Fruit fly (Drosophila melanogaster): ENCODE measurements around the gene spen.

Gene spen

DNA sequence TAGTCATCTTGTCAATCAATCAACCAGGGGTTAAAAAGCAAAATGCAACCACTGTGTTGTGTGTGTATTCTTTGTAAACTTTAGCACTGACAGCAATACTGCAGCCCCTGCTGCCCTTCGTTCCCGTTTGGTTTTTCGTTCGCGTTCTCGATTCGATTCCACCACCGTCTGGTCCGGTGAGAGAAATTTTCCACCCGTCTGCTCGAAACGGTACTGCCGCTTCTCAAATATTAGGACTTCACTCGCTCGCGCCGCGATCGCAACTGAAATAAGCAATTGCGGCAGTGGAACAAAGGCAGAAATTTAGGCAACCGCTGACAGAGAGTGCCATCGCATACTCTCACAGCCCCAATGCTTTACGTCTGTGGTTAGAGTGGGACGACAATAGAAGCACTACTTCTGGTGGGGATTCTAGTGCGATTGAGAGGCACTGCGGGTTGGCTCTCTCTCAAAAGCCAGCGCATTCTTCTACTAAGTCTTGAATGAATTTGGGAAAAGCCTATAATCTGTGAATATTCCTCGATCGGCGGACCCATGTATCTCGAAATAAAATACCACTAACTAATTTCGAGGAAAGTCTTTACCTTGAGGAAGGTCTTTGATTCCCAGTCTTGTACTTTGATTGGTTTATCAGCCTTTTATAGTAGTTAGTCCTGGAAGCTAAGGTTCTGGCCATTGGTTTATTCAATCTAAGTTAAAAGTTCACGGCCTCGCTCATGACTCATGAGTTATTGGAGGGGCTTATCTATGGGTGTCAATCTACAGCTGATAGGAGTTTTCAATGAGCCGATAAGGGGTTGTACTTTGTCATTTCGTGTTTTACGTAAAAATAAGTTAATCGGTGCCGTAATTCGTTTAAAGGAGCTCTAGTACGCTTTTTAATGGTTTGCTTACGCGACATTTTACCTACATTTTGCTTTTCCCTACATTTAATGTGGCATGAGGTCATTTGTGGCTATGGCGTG lies 29.6 kb upstream of the spen start (continued):
- TF ChIP-seq CG17328 (GFP tag; IDR thresholded peaks at IDR 0.05) (peak; percentile 47; the same call in 1 of the 2 replicates), tup (GFP tag; optimal IDR thresholded peaks at IDR 0.05) (no peak), CG2678 (tag; optimal IDR thresholded peaks at IDR 0.05) (peak; percentile 51), Ada2b (GFP tag; IDR thresholded peaks at IDR 0.05) (no peak), crc (GFP tag; optimal IDR thresholded peaks at IDR 0.05) (no peak), dysf (GFP tag; IDR thresholded peaks at IDR 0.05) (no peak), CG15696 (tag; optimal IDR thresholded peaks at IDR 0.05) (no peak), CG2129 (GFP tag; IDR thresholded peaks at IDR 0.05; ENCODE audit: partially characterized antibody) (no peak), CG6813 (GFP tag; optimal IDR thresholded peaks at IDR 0.05) (peak; percentile 47), disco-r (GFP tag; optimal IDR thresholded peaks at IDR 0.05) (no peak), CG2712 (tag; optimal IDR thresholded peaks at IDR 0.05) (peak; percentile 40), fd64A (GFP tag; optimal IDR thresholded peaks at IDR 0.05) (no peak), kni (GFP tag; optimal IDR thresholded peaks at IDR 0.05) (peak; percentile 77), CG11247 (GFP tag; IDR thresholded peaks at IDR 0.05) (no peak), phol (tag; optimal IDR thresholded peaks at IDR 0.05) (no peak), tap (tag; optimal IDR thresholded peaks at IDR 0.05) (peak; percentile 8), CG12104 (GFP tag; optimal IDR thresholded peaks at IDR 0.05) (no peak), maf-S (GFP tag; optimal IDR thresholded peaks at IDR 0.05) (no peak), CG5953 (GFP tag; IDR thresholded peaks at IDR 0.05) (no peak), CG9215 (GFP tag; IDR thresholded peaks at IDR 0.05) (no peak), Gsc (GFP tag; IDR thresholded peaks at IDR 0.05) (no peak), Atf6 (GFP tag; IDR thresholded peaks at IDR 0.05) (peak; percentile 67), mam (GFP tag; optimal IDR thresholded peaks at IDR 0.05) (no peak), CG34376 (GFP tag; optimal IDR thresholded peaks at IDR 0.05) (peak; percentile 87), bowl (GFP tag; IDR thresholded peaks at IDR 0.05) (peak; percentile 57; the same call in 1 of the 2 replicates), bab2 (GFP tag; optimal IDR thresholded peaks at IDR 0.05) (no peak), Sox100B (GFP tag; optimal IDR thresholded peaks at IDR 0.05) (no peak), lola (GFP tag; optimal IDR thresholded peaks at IDR 0.05) (no peak), CG10654 (GFP tag; optimal IDR thresholded peaks at IDR 0.05) (no peak), CG11560 (tag; IDR thresholded peaks at IDR 0.05) (no peak), CG17829 (tag; optimal IDR thresholded peaks at IDR 0.05) (peak; percentile 50), H2.0 (GFP tag; IDR thresholded peaks at IDR 0.05) (no peak), CG13123 (GFP tag; optimal IDR thresholded peaks at IDR 0.05) (no peak)

dm6 chr2L:130691-131090 lies 28.1 kb upstream of the spen start, which contains the start of gene CG3164:
TSS of gene CG3164 (minus strand) at chr2L:130791.
- no peak for TF ChIP-seq Atf3 (GFP tag; optimal IDR thresholded peaks at IDR 0.05)
- TF ChIP-seq unpg (GFP tag; optimal IDR thresholded peaks at IDR 0.05), result no peak
- no peak for TF ChIP-seq Usf (GFP tag; optimal IDR thresholded peaks at IDR 0.05)
- no peak for TF ChIP-seq CG15514 (GFP tag; optimal IDR thresholded peaks at IDR 0.05)
- TF ChIP-seq lola (GFP tag; optimal IDR thresholded peaks at IDR 0.05), result peak in 1 of 3 experiments; percentile 22
- no peak for TF ChIP-seq CG4854 (GFP tag; optimal IDR thresholded peaks at IDR 0.05)
- peak; percentile 76 for TF ChIP-seq CG13894 (tag; optimal IDR thresholded peaks at IDR 0.05)
